Worm (Caenorhabditis elegans) whole organism, L4 larva: ENCODE results near the gene B0228.9.

ENCODE experiments used
- aly-2 ChIP-seq: sonication (generic microtip); optimal IDR thresholded peaks from 2 replicates; lab custom pipeline; 2018; ENCODE audit warnings: missing biosample characterization, missing genetic modification characterization
- ceh-44 ChIP-seq: fragments of 200-800 bp; sonication (Bioruptor generic); IDR thresholded peaks from 2 replicates; pipeline ENCODE4 v1.3.6; 2022; ENCODE audit warnings: missing genetic modification reagents, missing genetic modification characterization, missing compliant biosample characterization
- cey-2 ChIP-seq: sonication (generic microtip); optimal IDR thresholded peaks from 3 replicates; lab custom pipeline; 2017; ENCODE audit warnings: missing genetic modification characterization, mild to moderate bottlenecking, missing compliant biosample characterization, antibody characterized with exemption, borderline replicate concordance; ENCODE audit not compliant: insufficient read depth
- mep-1 ChIP-seq: fragments of 150-350 bp; sonication (generic microtip); optimal IDR thresholded peaks from 3 replicates; lab custom pipeline; 2014; ENCODE audit warnings: missing biosample characterization, missing genetic modification characterization
- nhr-77 ChIP-seq: fragments of 150-350 bp; optimal IDR thresholded peaks from 2 replicates; lab custom pipeline; 2014; ENCODE audit warnings: missing biosample characterization, missing genetic modification characterization
- pqm-1 ChIP-seq: sonication (generic microtip); optimal IDR thresholded peaks from 2 replicates; lab custom pipeline; 2017; ENCODE audit warnings: missing biosample characterization, missing genetic modification characterization
- saeg-2 ChIP-seq: fragments of 200-800 bp; sonication (Bioruptor generic); IDR thresholded peaks from 2 replicates; pipeline ENCODE4 v1.3.6; 2022; ENCODE audit warnings: missing genetic modification reagents, missing genetic modification characterization, missing compliant biosample characterization
- set-16 ChIP-seq: fragments of 200-800 bp; sonication (Bioruptor generic); IDR thresholded peaks from 2 replicates; pipeline ENCODE4 v1.3.6; 2022; ENCODE audit warnings: missing genetic modification reagents, missing genetic modification characterization, missing compliant biosample characterization
- snpc-4 ChIP-seq: fragments of 150-350 bp; optimal IDR thresholded peaks from 2 replicates; lab custom pipeline; 2014; ENCODE audit warnings: missing biosample characterization, missing genetic modification characterization
- spr-1 ChIP-seq: sonication (generic microtip); optimal IDR thresholded peaks from 2 replicates; lab custom pipeline; 2016; ENCODE audit warnings: mild to moderate bottlenecking, missing genetic modification characterization, missing compliant biosample characterization
- unc-130 ChIP-seq: sonication (generic microtip); optimal IDR thresholded peaks from 2 replicates; lab custom pipeline; 2016; ENCODE audit warnings: missing genetic modification reagents, missing genetic modification characterization, missing compliant biosample characterization
- zfp-3 ChIP-seq: fragments of 200-800 bp; sonication (Bioruptor generic); conservative IDR thresholded peaks from 2 replicates; pipeline ENCODE4 v1.3.6; 2022; ENCODE audit warnings: missing genetic modification reagents, missing genetic modification characterization, missing compliant biosample characterization

- TF ChIP-seq snpc-4 (tag; lab: Kevin White, UChicago) (no peak), nhr-77 (no peak), aly-2 (tag; lab: Kevin White, UChicago) (no peak), zfp-3 (GFP tag; lab: Robert Waterston, UW) (no peak), unc-130 (GFP tag; lab: Kevin White, UChicago) (no peak), cey-2 (tag; lab: Kevin White, UChicago) (no peak), spr-1 (tag; lab: Kevin White, UChicago) (no peak), ceh-44 (no peak), set-16 (GFP tag; lab: Robert Waterston, UW) (no peak), saeg-2 (no peak), pqm-1 (tag; lab: Kevin White, UChicago) (no peak), mep-1 (no peak)
These were observed 44.4 kb downstream of the B0228.9 start for ce11 chrII:7719039-7719438.
